In the genomic region with DNA sequence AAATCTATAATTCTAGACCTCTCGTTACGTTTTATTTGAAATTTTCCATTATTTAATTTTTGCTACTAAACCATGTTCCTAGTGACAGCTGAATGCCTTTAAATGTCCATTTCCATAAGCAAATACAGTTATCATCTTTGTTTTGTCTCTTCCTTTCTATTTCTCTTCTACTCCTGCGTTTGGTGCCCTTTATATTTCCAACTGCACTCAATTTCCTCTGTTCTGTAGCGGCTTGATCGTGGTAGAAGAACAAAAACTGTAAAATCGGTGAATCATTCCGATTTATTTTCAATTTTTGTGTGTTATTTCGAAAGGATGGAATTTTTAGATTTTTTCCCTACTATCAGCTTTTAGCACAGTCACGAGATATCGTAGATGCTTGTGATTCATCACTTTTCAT, we compare ENCODE assay signal across 4 worm cellular contexts.
TF ChIP-seq lines count a peak whose summit lies in the region.

No protein-coding gene starts in this region.

TF ChIP-seq in whole organism, L2 larva, 48 proteins besides CTCF, POLR2A, EP300 and RAD21:
- TF ChIP-seq lin-11 (tag; optimal IDR thresholded peaks at IDR 0.05; lab: Kevin White, UChicago) (no peak), egl-27 (tag; optimal IDR thresholded peaks at IDR 0.05; lab: Kevin White, UChicago) (no peak), mdl-1 (tag; optimal IDR thresholded peaks at IDR 0.05; lab: Kevin White, UChicago) (no peak), unc-62 (GFP tag; optimal IDR thresholded peaks at IDR 0.05; lab: Kevin White, UChicago) (no peak), unc-55 (GFP tag; optimal IDR thresholded peaks at IDR 0.05; lab: Kevin White, UChicago) (no peak), fos-1 (tag; optimal IDR thresholded peaks at IDR 0.05; lab: Kevin White, UChicago) (peak; percentile 47), ztf-4 (tag; optimal IDR thresholded peaks at IDR 0.05; lab: Kevin White, UChicago) (no peak), ZK546.5 (tag; optimal IDR thresholded peaks at IDR 0.05; lab: Kevin White, UChicago) (no peak)
TF ChIP-seq in whole organism, L2 larva: peak in this region for 1.

TF ChIP-seq in whole organism, L3 larva, 47 proteins besides CTCF, POLR2A, EP300 and RAD21:
- TF ChIP-seq ZK546.5 (tag; optimal IDR thresholded peaks at IDR 0.05; lab: Kevin White, UChicago), result no peak
- TF ChIP-seq ceh-28 (tag; optimal IDR thresholded peaks at IDR 0.05; lab: Kevin White, UChicago), result no peak
- no peak for TF ChIP-seq tbx-2 (tag; optimal IDR thresholded peaks at IDR 0.05; lab: Kevin White, UChicago)
- no peak for TF ChIP-seq nhr-237 (tag; optimal IDR thresholded peaks at IDR 0.05; lab: Kevin White, UChicago)
- TF ChIP-seq aly-2 (tag; optimal IDR thresholded peaks at IDR 0.05; lab: Kevin White, UChicago), result no peak
- TF ChIP-seq pqm-1 (tag; optimal IDR thresholded peaks at IDR 0.05; lab: Kevin White, UChicago), result peak; percentile 24
- no peak for TF ChIP-seq nhr-25 (tag; optimal IDR thresholded peaks at IDR 0.05; lab: Kevin White, UChicago)
- TF ChIP-seq nhr-11 (tag; optimal IDR thresholded peaks at IDR 0.05; lab: Kevin White, UChicago), result no peak
- peak; percentile 21 for TF ChIP-seq elt-2 (tag; optimal IDR thresholded peaks at IDR 0.05; lab: Kevin White, UChicago)
- no peak for TF ChIP-seq sea-2 (GFP tag; optimal IDR thresholded peaks at IDR 0.05; lab: Kevin White, UChicago)
- no peak for TF ChIP-seq elt-3 (tag; optimal IDR thresholded peaks at IDR 0.05; lab: Kevin White, UChicago)
- TF ChIP-seq lin-15B (tag; optimal IDR thresholded peaks at IDR 0.05; lab: Kevin White, UChicago), result no peak
- TF ChIP-seq mdl-1 (tag; optimal IDR thresholded peaks at IDR 0.05; lab: Kevin White, UChicago), result no peak
- no peak for TF ChIP-seq ama-1 (optimal IDR thresholded peaks at IDR 0.05; lab: Kevin White, UChicago)
- no peak for TF ChIP-seq nhr-12 (tag; optimal IDR thresholded peaks at IDR 0.05; lab: Kevin White, UChicago)
- no peak for TF ChIP-seq egl-5 (tag; optimal IDR thresholded peaks at IDR 0.05; lab: Kevin White, UChicago)

TF ChIP-seq in whole organism, L4 larva, 104 proteins besides CTCF, POLR2A, EP300 and RAD21:
- no peak for TF ChIP-seq ceh-44 (GFP tag; IDR thresholded peaks at IDR 0.05; lab: Robert Waterston, UW)
- no peak for TF ChIP-seq hmg-1.1 (GFP tag; IDR thresholded peaks at IDR 0.05; lab: Robert Waterston, UW)
- TF ChIP-seq egl-27 (tag; optimal IDR thresholded peaks at IDR 0.05; lab: Kevin White, UChicago), result no peak
- TF ChIP-seq mes-2 (tag; optimal IDR thresholded peaks at IDR 0.05; lab: Kevin White, UChicago; ENCODE audit: poor library complexity, severe bottlenecking), result no peak
- TF ChIP-seq set-16 (GFP tag; IDR thresholded peaks at IDR 0.05; lab: Robert Waterston, UW), result no peak
- TF ChIP-seq pqm-1 (tag; optimal IDR thresholded peaks at IDR 0.05; lab: Kevin White, UChicago), result peak; percentile 9
- TF ChIP-seq zip-2 (tag; optimal IDR thresholded peaks at IDR 0.05; lab: Kevin White, UChicago), result no peak
- TF ChIP-seq unc-130 (GFP tag; optimal IDR thresholded peaks at IDR 0.05; lab: Kevin White, UChicago), result no peak
- TF ChIP-seq aha-1 (tag; lab: Kevin White, UChicago), result peak; percentile 75
- no peak for TF ChIP-seq ces-1 (GFP tag; optimal IDR thresholded peaks at IDR 0.05; lab: Kevin White, UChicago)
- no peak for TF ChIP-seq Y5F2A.4 (GFP tag; optimal IDR thresholded peaks at IDR 0.05; lab: Kevin White, UChicago)
- TF ChIP-seq dve-1 (tag; optimal IDR thresholded peaks at IDR 0.05; lab: Kevin White, UChicago; ENCODE audit: insufficient read depth), result peak; percentile 36
- TF ChIP-seq dmd-8 (GFP tag; IDR thresholded peaks at IDR 0.05; lab: Robert Waterston, UW), result no peak
- TF ChIP-seq ceh-82 (tag; optimal IDR thresholded peaks at IDR 0.05; lab: Kevin White, UChicago), result no peak
TF ChIP-seq in whole organism, L4 larva: peak in this region for 3.

TF ChIP-seq in whole organism, young adult, 124 proteins besides CTCF, POLR2A, EP300 and RAD21:
- TF ChIP-seq nhr-80 (tag; optimal IDR thresholded peaks at IDR 0.05; lab: Kevin White, UChicago) (peak; percentile 55), nfya-2 (GFP tag; IDR thresholded peaks at IDR 0.05; lab: Robert Waterston, UW) (no peak)
TF ChIP-seq in whole organism, young adult: peak in this region for 1.
